Fruit fly (Drosophila melanogaster) whole organism, embryonic: ENCODE measurements around the gene CG42759.

Source experiments
- B-H2 ChIP-seq: fragments of 200-800 bp; sonication (Bioruptor generic); optimal IDR thresholded peaks from 2 replicates; lab custom pipeline; 2018; ENCODE audit warnings: missing biosample characterization, mild to moderate bottlenecking, missing genetic modification characterization
- BtbVII ChIP-seq: fragments of 200-800 bp; sonication (Bioruptor generic); optimal IDR thresholded peaks from 3 replicates; lab custom pipeline; 2017; ENCODE audit warnings: missing biosample characterization, mild to moderate bottlenecking, missing genetic modification characterization
- CG10274 ChIP-seq: fragments of 200-800 bp; sonication (Bioruptor generic); optimal IDR thresholded peaks from 3 replicates; lab custom pipeline; 2017; ENCODE audit warnings: missing biosample characterization, mild to moderate bottlenecking, missing genetic modification characterization
- CG10543 ChIP-seq: fragments of 200-800 bp; sonication (Bioruptor generic); optimal IDR thresholded peaks from 3 replicates; lab custom pipeline; 2017; ENCODE audit warnings: missing biosample characterization, mild to moderate bottlenecking, missing genetic modification characterization, moderate library complexity
- CG12071 ChIP-seq: fragments of 200-800 bp; sonication (Bioruptor generic); optimal IDR thresholded peaks from 3 replicates; lab custom pipeline; 2018; ENCODE audit warnings: missing biosample characterization, mild to moderate bottlenecking, missing genetic modification characterization
- CG13296 ChIP-seq: fragments of 200-800 bp; sonication (Bioruptor generic); optimal IDR thresholded peaks from 3 replicates; lab custom pipeline; 2018; ENCODE audit warnings: missing biosample characterization, mild to moderate bottlenecking, missing genetic modification characterization
- CG13894 ChIP-seq: fragments of 200-800 bp; sonication (Bioruptor generic); optimal IDR thresholded peaks from 3 replicates; lab custom pipeline; 2018; ENCODE audit warnings: missing biosample characterization, mild to moderate bottlenecking, missing genetic modification characterization, moderate library complexity
- CG15269 ChIP-seq: fragments of 200-800 bp; sonication (Bioruptor generic); optimal IDR thresholded peaks from 2 replicates; lab custom pipeline; 2018; ENCODE audit warnings: missing biosample characterization, mild to moderate bottlenecking, missing genetic modification characterization, moderate library complexity
- CG1603 ChIP-seq: fragments of 200-800 bp; sonication (Bioruptor generic); optimal IDR thresholded peaks from 2 replicates; lab custom pipeline; 2019; ENCODE audit warnings: missing biosample characterization, mild to moderate bottlenecking, missing genetic modification characterization, moderate library complexity
- CG17385 ChIP-seq: fragments of 200-800 bp; sonication (Bioruptor generic); optimal IDR thresholded peaks from 3 replicates; lab custom pipeline; 2018; ENCODE audit warnings: missing biosample characterization, mild to moderate bottlenecking, missing genetic modification characterization
- CG17568 ChIP-seq: fragments of 200-800 bp; sonication (Bioruptor generic); optimal IDR thresholded peaks from 2 replicates; lab custom pipeline; 2018; ENCODE audit warnings: missing biosample characterization, mild to moderate bottlenecking, missing genetic modification characterization, moderate library complexity
- CG18599 ChIP-seq: fragments of 200-800 bp; sonication (Bioruptor generic); optimal IDR thresholded peaks from 3 replicates; lab custom pipeline; 2017; ENCODE audit warnings: missing biosample characterization, missing genetic modification characterization, mild to moderate bottlenecking, moderate library complexity, missing genetic modification reagents
- CG2199 ChIP-seq: fragments of 200-800 bp; sonication (Bioruptor generic); IDR thresholded peaks from 3 replicates; pipeline ENCODE4 v1.3.6; 2022; ENCODE audit warnings: missing biosample characterization, missing genetic modification characterization
- CG2678 ChIP-seq: fragments of 200-800 bp; sonication (Bioruptor generic); optimal IDR thresholded peaks from 3 replicates; lab custom pipeline; 2019; ENCODE audit warnings: missing biosample characterization, mild to moderate bottlenecking, missing genetic modification characterization, moderate library complexity
- CG30020 ChIP-seq: fragments of 200-800 bp; optimal IDR thresholded peaks from 2 replicates; lab custom pipeline; 2019; ENCODE audit warnings: missing biosample characterization, mild to moderate bottlenecking, missing genetic modification characterization, moderate library complexity
- CG3281 ChIP-seq: fragments of 200-800 bp; sonication (Bioruptor generic); optimal IDR thresholded peaks from 3 replicates; lab custom pipeline; 2017; ENCODE audit warnings: missing biosample characterization, mild to moderate bottlenecking, missing genetic modification characterization
- CG34224 ChIP-seq: fragments of 200-800 bp; sonication (Bioruptor generic); IDR thresholded peaks from 3 replicates; pipeline ENCODE4 v1.3.6; 2022; ENCODE audit warnings: missing biosample characterization, missing genetic modification characterization; ENCODE audit not compliant: partially characterized antibody
- CG34376 ChIP-seq: fragments of 200-800 bp; sonication (Bioruptor generic); optimal IDR thresholded peaks from 2 replicates; lab custom pipeline; 2018; ENCODE audit warnings: missing biosample characterization, mild to moderate bottlenecking, missing genetic modification characterization
- CG4360 ChIP-seq: fragments of 200-800 bp; sonication (Bioruptor generic); IDR thresholded peaks from 2 replicates; pipeline ENCODE4 v1.3.6; 2022; ENCODE audit warnings: missing biosample characterization, missing genetic modification characterization
- CG4424 ChIP-seq: fragments of 200-800 bp; sonication (Bioruptor generic); optimal IDR thresholded peaks from 3 replicates; lab custom pipeline; 2016; ENCODE audit warnings: missing biosample characterization, missing genetic modification characterization
- CG8290 ChIP-seq, 3 experiments: fragments of 200-800 bp; sonication (Bioruptor generic); optimal IDR thresholded peaks; 2 replicates each; lab custom pipeline; 2016 to 2019; ENCODE audit warnings: missing biosample characterization in 3 of 3, missing genetic modification characterization in 3 of 3, mild to moderate bottlenecking in 2 of 3, moderate library complexity in 1 of 3
- CkIIα-i1 ChIP-seq: fragments of 200-800 bp; sonication (Bioruptor generic); IDR thresholded peaks from 2 replicates; pipeline ENCODE4 v1.3.6; 2022; ENCODE audit warnings: missing biosample characterization, missing genetic modification characterization
- Doc3 ChIP-seq: fragments of 200-800 bp; sonication (Bioruptor generic); IDR thresholded peaks from 3 replicates; pipeline ENCODE4 v1.3.6; 2022; ENCODE audit warnings: missing biosample characterization, missing genetic modification characterization; ENCODE audit not compliant: partially characterized antibody
- Fer1 ChIP-seq: fragments of 200-800 bp; sonication (Bioruptor generic); optimal IDR thresholded peaks from 2 replicates; lab custom pipeline; 2017; ENCODE audit warnings: missing biosample characterization, mild to moderate bottlenecking, missing genetic modification characterization
- Fer3 ChIP-seq: fragments of 200-800 bp; sonication (Bioruptor generic); optimal IDR thresholded peaks from 2 replicates; lab custom pipeline; 2018; ENCODE audit warnings: missing biosample characterization, mild to moderate bottlenecking, missing genetic modification characterization, moderate library complexity
- GATAe ChIP-seq: fragments of 200-800 bp; sonication (Bioruptor generic); conservative IDR thresholded peaks from 2 replicates; pipeline ENCODE4 v1.3.6; 2022; ENCODE audit warnings: missing biosample characterization, missing genetic modification characterization
- Hmx ChIP-seq: fragments of 200-800 bp; sonication (Bioruptor generic); optimal IDR thresholded peaks from 2 replicates; lab custom pipeline; 2016; ENCODE audit warnings: missing biosample characterization, missing genetic modification characterization
- Lim3 ChIP-seq: fragments of 200-800 bp; sonication (Bioruptor generic); IDR thresholded peaks from 2 replicates; pipeline ENCODE4 v1.3.6; 2022; ENCODE audit warnings: missing biosample characterization, missing genetic modification characterization
- Med ChIP-seq: fragments of 200-800 bp; sonication (Bioruptor generic); peaks from one replicate; lab custom pipeline; 2016; ENCODE audit warnings: missing biosample characterization, missing genetic modification characterization, mild to moderate bottlenecking, inconsistent platforms, moderate library complexity
- Meics ChIP-seq: fragments of 200-800 bp; sonication (Bioruptor generic); optimal IDR thresholded peaks from 2 replicates; lab custom pipeline; 2017; ENCODE audit warnings: missing biosample characterization, mild to moderate bottlenecking, missing genetic modification characterization
- Nf-YB ChIP-seq: fragments of 200-800 bp; sonication (Bioruptor generic); optimal IDR thresholded peaks from 3 replicates; lab custom pipeline; 2019; ENCODE audit warnings: missing biosample characterization, mild to moderate bottlenecking, missing genetic modification characterization, moderate library complexity
- PHDP ChIP-seq: fragments of 200-800 bp; sonication (Bioruptor generic); optimal IDR thresholded peaks from 3 replicates; lab custom pipeline; 2018; ENCODE audit warnings: missing biosample characterization, mild to moderate bottlenecking, missing genetic modification characterization, moderate library complexity
- Pdp1 ChIP-seq, 2 experiments: fragments of 200-800 bp; sonication (Bioruptor generic); optimal IDR thresholded peaks; 3 replicates each; lab custom pipeline; 2016; ENCODE audit warnings: missing biosample characterization in 2 of 2, missing genetic modification characterization in 2 of 2, mild to moderate bottlenecking in 1 of 2, moderate library complexity in 1 of 2
- Sox100B ChIP-seq: fragments of 200-800 bp; sonication (Bioruptor generic); optimal IDR thresholded peaks from 3 replicates; lab custom pipeline; 2018; ENCODE audit warnings: missing biosample characterization, mild to moderate bottlenecking, missing genetic modification characterization
- YL-1 ChIP-seq: fragments of 200-800 bp; sonication (Bioruptor generic); optimal IDR thresholded peaks from 3 replicates; lab custom pipeline; 2017; ENCODE audit warnings: missing biosample characterization, mild to moderate bottlenecking, missing genetic modification characterization
- br ChIP-seq: fragments of >200 bp; optimal IDR thresholded peaks from 2 replicates; lab custom pipeline; 2017
- bsh ChIP-seq, 2 experiments: fragments of 200-800 bp; sonication (Bioruptor generic); optimal IDR thresholded peaks; 2 replicates each; lab custom pipeline; 2017 to 2018; ENCODE audit warnings: mild to moderate bottlenecking in 2 of 2, missing biosample characterization in 2 of 2, missing genetic modification characterization in 2 of 2, moderate library complexity in 1 of 2
- cad ChIP-seq: fragments of >200 bp; optimal IDR thresholded peaks from 2 replicates; lab custom pipeline; 2017; ENCODE audit warnings: missing biosample characterization, missing genetic modification characterization
- ci ChIP-seq: fragments of 200-800 bp; sonication (Bioruptor generic); IDR thresholded peaks from 3 replicates; pipeline ENCODE4 v1.3.6; 2022; ENCODE audit warnings: missing biosample characterization, missing genetic modification characterization
- h ChIP-seq: fragments of >200 bp; optimal IDR thresholded peaks from 2 replicates; lab custom pipeline; 2017
- lab ChIP-seq: fragments of 200-800 bp; sonication (Bioruptor generic); optimal IDR thresholded peaks from 3 replicates; lab custom pipeline; 2017; ENCODE audit warnings: missing biosample characterization, missing genetic modification characterization, mild to moderate bottlenecking, moderate library complexity, missing genetic modification reagents
- odd ChIP-seq: fragments of 200-800 bp; sonication (Bioruptor generic); optimal IDR thresholded peaks from 2 replicates; lab custom pipeline; 2017; ENCODE audit warnings: missing biosample characterization, mild to moderate bottlenecking, missing genetic modification characterization
- pfk ChIP-seq: fragments of 200-800 bp; sonication (Bioruptor generic); optimal IDR thresholded peaks from 2 replicates; lab custom pipeline; 2018; ENCODE audit warnings: missing biosample characterization, mild to moderate bottlenecking, missing genetic modification characterization, moderate library complexity
- sima ChIP-seq: fragments of 200-800 bp; sonication (Bioruptor generic); optimal IDR thresholded peaks from 2 replicates; lab custom pipeline; 2016; ENCODE audit warnings: missing biosample characterization, missing genetic modification characterization
- sqz ChIP-seq: fragments of 200-800 bp; sonication (Bioruptor generic); optimal IDR thresholded peaks from 3 replicates; lab custom pipeline; 2018; ENCODE audit warnings: missing biosample characterization, mild to moderate bottlenecking, missing genetic modification characterization
- tio ChIP-seq: fragments of 200-800 bp; sonication (Bioruptor generic); optimal IDR thresholded peaks from 2 replicates; lab custom pipeline; 2017; ENCODE audit warnings: missing biosample characterization, missing genetic modification characterization, inconsistent platforms
- zf30C ChIP-seq: fragments of 200-800 bp; sonication (Bioruptor generic); optimal IDR thresholded peaks from 3 replicates; lab custom pipeline; 2018; ENCODE audit warnings: missing biosample characterization, mild to moderate bottlenecking, missing genetic modification characterization

CG42759 gene

DNA sequence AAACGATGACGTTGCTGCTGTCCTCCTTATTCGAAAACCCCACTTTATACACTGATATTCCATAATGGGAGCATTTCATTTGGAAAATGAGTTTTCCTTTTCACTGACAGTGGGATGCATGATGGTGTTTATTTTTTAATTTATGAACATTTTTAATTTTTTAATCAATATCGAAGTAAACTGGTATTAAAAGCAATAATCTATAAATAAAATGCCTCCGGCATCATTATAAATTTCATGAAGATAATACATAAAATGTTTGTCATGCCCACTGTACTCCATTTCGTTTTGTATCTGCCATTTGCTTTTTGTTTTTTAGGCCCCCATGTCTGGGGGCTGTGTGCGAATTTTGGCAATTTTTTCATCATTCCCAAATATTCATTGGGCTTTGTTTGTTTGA, 12.8 kb upstream of the CG42759 start (continued):
- TF ChIP-seq YL-1 (GFP tag; lab: Kevin White, UChicago), result no peak
- TF ChIP-seq bsh (GFP tag; optimal IDR thresholded peaks at IDR 0.05; lab: Kevin White, UChicago), result peak in 1 of 2 experiments; percentile 72
- TF ChIP-seq Nf-YB (GFP tag; lab: Kevin White, UChicago), result peak; percentile 24
- no peak for TF ChIP-seq h (lab: Kevin White, UChicago)
- peak; percentile 9 for TF ChIP-seq CG1603 (tag; lab: Kevin White, UChicago)
- TF ChIP-seq br (lab: Kevin White, UChicago), result no peak
- TF ChIP-seq CG34224 (GFP tag; lab: Robert Waterston, UW), result no peak
- TF ChIP-seq Doc3 (GFP tag; lab: Robert Waterston, UW), result no peak
- no peak for TF ChIP-seq B-H2 (GFP tag; lab: Kevin White, UChicago)
- TF ChIP-seq Lim3 (GFP tag; lab: Robert Waterston, UW), result no peak
- TF ChIP-seq, all 482 proteins: peak for 227

DNA sequence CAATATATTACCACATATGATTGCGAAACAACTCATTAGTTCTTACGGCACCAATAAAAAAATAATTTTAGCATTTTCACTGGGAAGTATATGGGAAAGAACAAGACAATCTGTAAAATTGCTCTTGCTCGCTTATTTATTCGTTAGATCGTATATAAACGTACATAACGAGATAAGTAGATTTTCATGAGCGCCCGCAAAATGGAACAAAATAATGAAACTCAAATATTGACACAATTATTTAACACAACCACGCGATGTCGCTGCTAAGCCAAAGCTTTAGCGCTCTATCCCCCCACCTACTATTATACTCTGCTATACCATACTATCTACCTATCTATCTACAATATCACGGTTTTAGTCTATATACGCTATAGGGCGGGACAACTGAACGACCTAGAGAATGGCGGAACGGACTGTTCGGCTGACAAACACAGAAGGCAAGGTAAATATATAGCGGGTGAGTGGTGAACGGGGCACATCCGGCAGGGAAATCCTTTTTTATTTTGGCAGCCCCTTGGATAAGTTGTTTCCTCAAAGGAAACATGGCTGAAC, 11.8 kb upstream of the CG42759 start:
- TF ChIP-seq Sox100B (GFP tag; lab: Kevin White, UChicago) (peak; percentile 1), Hmx (no peak), Meics (peak; percentile 39), sqz (GFP tag; lab: Kevin White, UChicago) (no peak), CG3281 (GFP tag; lab: Kevin White, UChicago) (peak; percentile 1), Med (GFP tag; lab: Kevin White, UChicago) (peak; percentile 58), CG12071 (peak; percentile 5), CG2678 (peak; percentile 34), CG4360 (GFP tag; lab: Robert Waterston, UW) (no peak), lab (GFP tag; lab: Kevin White, UChicago) (peak; percentile 39), CG4424 (GFP tag; lab: Kevin White, UChicago) (no peak), BtbVII (GFP tag; lab: Kevin White, UChicago) (peak; percentile 3), ci (GFP tag; lab: Robert Waterston, UW) (0 out of 3 replicates have a peak, but pooled peaks have one; percentile 29), tio (GFP tag; lab: Kevin White, UChicago) (no peak), CkIIα-i1 (no peak), CG15269 (tag; lab: Kevin White, UChicago) (peak; percentile 10), CG13894 (tag; lab: Kevin White, UChicago) (peak; percentile 91), pfk (GFP tag; lab: Kevin White, UChicago) (peak; percentile 28), CG10274 (GFP tag; lab: Kevin White, UChicago) (peak; percentile 7), CG17568 (GFP tag; lab: Kevin White, UChicago) (peak; percentile 24), CG30020 (no peak), Pdp1 (GFP tag; optimal IDR thresholded peaks at IDR 0.05; lab: Kevin White, UChicago) (peak in 1 of 2 experiments; percentile 87), odd (peak; percentile 13), Fer3 (tag; lab: Kevin White, UChicago) (peak; percentile 8), B-H2 (GFP tag; lab: Kevin White, UChicago) (peak; percentile 14), CG17385 (GFP tag; lab: Kevin White, UChicago) (peak; percentile 0), PHDP (tag; lab: Kevin White, UChicago) (peak; percentile 20), CG18599 (GFP tag; lab: Kevin White, UChicago) (peak; percentile 40), Fer1 (GFP tag; lab: Kevin White, UChicago) (peak; percentile 49), GATAe (no peak), CG10543 (GFP tag; lab: Kevin White, UChicago) (peak; percentile 25), CG2199 (GFP tag; lab: Robert Waterston, UW) (0 out of 3 replicates have a peak, but pooled peaks have one; percentile 8), zf30C (GFP tag; lab: Kevin White, UChicago) (no peak), cad (GFP tag; lab: Kevin White, UChicago) (no peak), sima (GFP tag; lab: Kevin White, UChicago) (no peak), CG34376 (GFP tag; lab: Kevin White, UChicago) (peak; percentile 35), CG8290 (GFP tag; optimal IDR thresholded peaks at IDR 0.05; lab: Kevin White, UChicago) (no peak), CG8290 (tag; optimal IDR thresholded peaks at IDR 0.05; lab: Kevin White, UChicago) (peak in 1 of 2 experiments; percentile 22), CG13296 (GFP tag; lab: Kevin White, UChicago) (peak; percentile 72)
